Fruit fly (Drosophila melanogaster) whole organism, embryonic: ENCODE results near the gene arm.
A peak's percentile ranks its signal among the peaks of the same experiment; 100 is the strongest.

ENCODE experiments used
- Adf1 ChIP-seq: fragments of 200-800 bp; sonication (Bioruptor generic); IDR thresholded peaks from 2 replicates; pipeline ENCODE4 v1.3.6; 2022; ENCODE audit warnings: missing biosample characterization, missing genetic modification characterization
- Antp ChIP-seq: fragments of 200-800 bp; sonication (Bioruptor generic); optimal IDR thresholded peaks from 3 replicates; lab custom pipeline; 2016; ENCODE audit warnings: missing biosample characterization, missing genetic modification characterization
- CG10366 ChIP-seq: fragments of 200-800 bp; sonication (Bioruptor generic); IDR thresholded peaks from 2 replicates; pipeline ENCODE4 v1.3.6; 2022; ENCODE audit warnings: missing biosample characterization, missing genetic modification characterization
- CG11093 ChIP-seq: fragments of 200-800 bp; sonication (Bioruptor generic); IDR thresholded peaks from 3 replicates; pipeline ENCODE4 v1.3.6; 2022; ENCODE audit warnings: missing biosample characterization, missing genetic modification characterization
- CG12391 ChIP-seq: fragments of 200-800 bp; sonication (Bioruptor generic); optimal IDR thresholded peaks from 3 replicates; lab custom pipeline; 2018; ENCODE audit warnings: missing biosample characterization, mild to moderate bottlenecking, missing genetic modification characterization, moderate library complexity
- CG14965 ChIP-seq: fragments of 200-800 bp; sonication (Bioruptor generic); optimal IDR thresholded peaks from 2 replicates; lab custom pipeline; 2016; ENCODE audit warnings: missing biosample characterization, missing genetic modification characterization, borderline replicate concordance
- CG17359 ChIP-seq: fragments of 200-800 bp; sonication (Bioruptor generic); optimal IDR thresholded peaks from 3 replicates; lab custom pipeline; 2018; ENCODE audit warnings: missing biosample characterization, mild to moderate bottlenecking, missing genetic modification characterization, moderate library complexity
- CG17385 ChIP-seq: fragments of 200-800 bp; sonication (Bioruptor generic); optimal IDR thresholded peaks from 3 replicates; lab custom pipeline; 2018; ENCODE audit warnings: missing biosample characterization, mild to moderate bottlenecking, missing genetic modification characterization
- CG17612 ChIP-seq: fragments of 200-800 bp; sonication (Bioruptor generic); IDR thresholded peaks from 2 replicates; pipeline ENCODE4 v1.3.6; 2022; ENCODE audit warnings: missing biosample characterization, missing genetic modification characterization
- CG18619 ChIP-seq: fragments of 200-800 bp; sonication (Bioruptor generic); optimal IDR thresholded peaks from 3 replicates; lab custom pipeline; 2017; ENCODE audit warnings: missing biosample characterization, mild to moderate bottlenecking, missing genetic modification characterization
- CG18764 ChIP-seq: fragments of 200-800 bp; sonication (Bioruptor generic); optimal IDR thresholded peaks from 3 replicates; lab custom pipeline; 2016; ENCODE audit warnings: missing biosample characterization, missing genetic modification characterization
- CG30020 ChIP-seq: fragments of 200-800 bp; optimal IDR thresholded peaks from 2 replicates; lab custom pipeline; 2019; ENCODE audit warnings: missing biosample characterization, mild to moderate bottlenecking, missing genetic modification characterization, moderate library complexity
- CG31224 ChIP-seq: fragments of 200-800 bp; sonication (Bioruptor generic); IDR thresholded peaks from 2 replicates; pipeline ENCODE4 v1.3.6; 2022; ENCODE audit warnings: missing biosample characterization, missing genetic modification characterization
- CG31365 ChIP-seq: fragments of 200-800 bp; sonication (Bioruptor generic); optimal IDR thresholded peaks from 2 replicates; lab custom pipeline; 2018; ENCODE audit warnings: missing biosample characterization, mild to moderate bottlenecking, missing genetic modification characterization
- CG31441 ChIP-seq: fragments of 200-800 bp; sonication (Bioruptor generic); IDR thresholded peaks from 2 replicates; pipeline ENCODE4 v1.3.6; 2022; ENCODE audit warnings: missing biosample characterization, missing genetic modification characterization
- CG3163 ChIP-seq: fragments of 200-800 bp; sonication (Bioruptor generic); optimal IDR thresholded peaks from 3 replicates; lab custom pipeline; 2016; ENCODE audit warnings: missing biosample characterization, missing genetic modification characterization
- CG6254 ChIP-seq: fragments of 200-800 bp; sonication (Bioruptor generic); optimal IDR thresholded peaks from 3 replicates; lab custom pipeline; 2017; ENCODE audit warnings: mild to moderate bottlenecking, missing biosample characterization, missing genetic modification reagents, missing genetic modification characterization
- CG6654 ChIP-seq: fragments of 200-800 bp; sonication (Bioruptor generic); optimal IDR thresholded peaks from 2 replicates; lab custom pipeline; 2017; ENCODE audit warnings: missing biosample characterization, mild to moderate bottlenecking, missing genetic modification characterization
- CG7839 ChIP-seq: fragments of 200-800 bp; sonication (Bioruptor generic); optimal IDR thresholded peaks from 3 replicates; lab custom pipeline; 2018; ENCODE audit warnings: missing biosample characterization, mild to moderate bottlenecking, missing genetic modification characterization, moderate library complexity
- CG8478 ChIP-seq: fragments of >200 bp; optimal IDR thresholded peaks from 2 replicates; lab custom pipeline; 2018
- CG9609 ChIP-seq: fragments of 200-800 bp; sonication (Bioruptor generic); optimal IDR thresholded peaks from 3 replicates; lab custom pipeline; 2016; ENCODE audit warnings: missing biosample characterization, missing genetic modification characterization
- CTCF ChIP-seq: fragments of 200-800 bp; sonication (Bioruptor generic); optimal IDR thresholded peaks from 2 replicates; lab custom pipeline; 2017; ENCODE audit warnings: missing biosample characterization, mild to moderate bottlenecking, missing genetic modification characterization, moderate library complexity
- CkIIα-i1 ChIP-seq: fragments of 200-800 bp; sonication (Bioruptor generic); IDR thresholded peaks from 2 replicates; pipeline ENCODE4 v1.3.6; 2022; ENCODE audit warnings: missing biosample characterization, missing genetic modification characterization
- Dfd ChIP-seq, 2 experiments: fragments of >200 bp; optimal IDR thresholded peaks; 2 replicates each; lab custom pipeline; 2017; ENCODE audit warnings: missing biosample characterization in 2 of 2, missing genetic modification characterization in 2 of 2
- ERR ChIP-seq: fragments of 200-800 bp; sonication (Bioruptor generic); optimal IDR thresholded peaks from 2 replicates; lab custom pipeline; 2016; ENCODE audit warnings: missing biosample characterization, missing genetic modification characterization
- Gug ChIP-seq: fragments of 200-800 bp; sonication (Bioruptor generic); IDR thresholded peaks from 4 replicates; pipeline ENCODE4 v1.3.6; 2022; ENCODE audit warnings: missing biosample characterization, missing genetic modification characterization
- Hsf ChIP-seq: fragments of 200-800 bp; sonication (Bioruptor generic); optimal IDR thresholded peaks from 3 replicates; lab custom pipeline; 2016; ENCODE audit warnings: missing biosample characterization, missing genetic modification characterization
- Jarid2 ChIP-seq: fragments of 200-800 bp; sonication (Bioruptor generic); optimal IDR thresholded peaks from 3 replicates; lab custom pipeline; 2017; ENCODE audit warnings: mild to moderate bottlenecking, missing biosample characterization, missing genetic modification reagents, missing genetic modification characterization
- Mrtf ChIP-seq: fragments of 200-800 bp; sonication (Bioruptor generic); IDR thresholded peaks from 3 replicates; pipeline ENCODE4 v1.3.6; 2022; ENCODE audit warnings: missing biosample characterization, missing genetic modification characterization
- NC2α ChIP-seq: fragments of 200-800 bp; sonication (Bioruptor generic); optimal IDR thresholded peaks from 2 replicates; lab custom pipeline; 2016; ENCODE audit warnings: missing biosample characterization, missing genetic modification characterization
- Oaz ChIP-seq: fragments of 200-800 bp; sonication (Bioruptor generic); IDR thresholded peaks from 2 replicates; pipeline ENCODE4 v1.3.6; 2022; ENCODE audit warnings: missing biosample characterization, missing genetic modification characterization
- Optix ChIP-seq: fragments of 200-800 bp; sonication (Bioruptor generic); IDR thresholded peaks from 3 replicates; pipeline ENCODE4 v1.3.6; 2022; ENCODE audit warnings: missing biosample characterization, missing genetic modification characterization
- Side ChIP-seq: fragments of 200-800 bp; sonication (Bioruptor generic); optimal IDR thresholded peaks from 2 replicates; lab custom pipeline; 2016; ENCODE audit warnings: missing biosample characterization, missing genetic modification characterization
- Sry-δ ChIP-seq: fragments of 200-800 bp; sonication (Bioruptor generic); optimal IDR thresholded peaks from 2 replicates; lab custom pipeline; 2016; ENCODE audit warnings: missing biosample characterization, missing genetic modification characterization
- bab2 ChIP-seq: fragments of 200-800 bp; sonication (Bioruptor generic); optimal IDR thresholded peaks from 2 replicates; lab custom pipeline; 2016; ENCODE audit warnings: missing biosample characterization, missing genetic modification characterization
- bigmax ChIP-seq: fragments of 200-800 bp; sonication (Bioruptor generic); optimal IDR thresholded peaks from 2 replicates; lab custom pipeline; 2018; ENCODE audit warnings: missing biosample characterization, mild to moderate bottlenecking, missing genetic modification characterization
- croc ChIP-seq: fragments of 200-800 bp; sonication (Bioruptor generic); conservative IDR thresholded peaks from 3 replicates; pipeline ENCODE4 v1.3.6; 2022; ENCODE audit warnings: missing biosample characterization, missing genetic modification characterization
- crol ChIP-seq: fragments of 200-800 bp; sonication (Bioruptor generic); IDR thresholded peaks from 2 replicates; pipeline ENCODE4 v1.3.6; 2022; ENCODE audit warnings: missing biosample characterization, missing genetic modification characterization
- dan ChIP-seq: fragments of 200-800 bp; sonication (Bioruptor generic); IDR thresholded peaks from 2 replicates; pipeline ENCODE4 v1.3.6; 2022; ENCODE audit warnings: missing biosample characterization, missing genetic modification characterization
- ems ChIP-seq: fragments of 200-800 bp; sonication (Bioruptor generic); optimal IDR thresholded peaks from 3 replicates; lab custom pipeline; 2016; ENCODE audit warnings: missing biosample characterization, missing genetic modification characterization
- fu2 ChIP-seq: fragments of 200-800 bp; sonication (Bioruptor generic); optimal IDR thresholded peaks from 2 replicates; lab custom pipeline; 2016; ENCODE audit warnings: missing biosample characterization, missing genetic modification characterization
- gfzf ChIP-seq: fragments of 200-800 bp; sonication (Bioruptor generic); optimal IDR thresholded peaks from 2 replicates; lab custom pipeline; 2016; ENCODE audit warnings: missing biosample characterization, mild to moderate bottlenecking, missing genetic modification characterization, moderate library complexity
- ham ChIP-seq: fragments of 200-800 bp; sonication (Bioruptor generic); IDR thresholded peaks from 2 replicates; pipeline ENCODE4 v1.3.6; 2022; ENCODE audit warnings: missing biosample characterization, missing genetic modification characterization
- hbn ChIP-seq: fragments of 200-800 bp; sonication (Bioruptor generic); IDR thresholded peaks from 2 replicates; pipeline ENCODE4 v1.3.6; 2022; ENCODE audit warnings: missing biosample characterization, missing genetic modification characterization; ENCODE audit not compliant: partially characterized antibody
- inv ChIP-seq: fragments of 200-800 bp; sonication (Bioruptor generic); IDR thresholded peaks from 2 replicates; pipeline ENCODE4 v1.3.6; 2022; ENCODE audit warnings: missing biosample characterization, missing genetic modification characterization; ENCODE audit not compliant: partially characterized antibody
- lab ChIP-seq: fragments of 200-800 bp; sonication (Bioruptor generic); optimal IDR thresholded peaks from 3 replicates; lab custom pipeline; 2017; ENCODE audit warnings: missing biosample characterization, missing genetic modification characterization, mild to moderate bottlenecking, moderate library complexity, missing genetic modification reagents
- lbe ChIP-seq: fragments of 200-800 bp; sonication (Bioruptor generic); optimal IDR thresholded peaks from 2 replicates; lab custom pipeline; 2016; ENCODE audit warnings: missing biosample characterization, mild to moderate bottlenecking, missing genetic modification characterization
- mam ChIP-seq: fragments of 200-800 bp; sonication (Bioruptor generic); optimal IDR thresholded peaks from 3 replicates; lab custom pipeline; 2016; ENCODE audit warnings: missing biosample characterization, missing genetic modification characterization
- nerfin-1 ChIP-seq: fragments of 200-800 bp; sonication (Bioruptor generic); optimal IDR thresholded peaks from 3 replicates; lab custom pipeline; 2019; ENCODE audit warnings: missing biosample characterization, mild to moderate bottlenecking, missing genetic modification characterization, moderate library complexity
- odd ChIP-seq: fragments of 200-800 bp; sonication (Bioruptor generic); optimal IDR thresholded peaks from 2 replicates; lab custom pipeline; 2017; ENCODE audit warnings: missing biosample characterization, mild to moderate bottlenecking, missing genetic modification characterization
- slbo ChIP-seq: fragments of 200-800 bp; sonication (Bioruptor generic); IDR thresholded peaks from 2 replicates; pipeline ENCODE4 v1.3.6; 2022; ENCODE audit warnings: missing biosample characterization, missing genetic modification characterization
- sug ChIP-seq: fragments of 200-800 bp; optimal IDR thresholded peaks from 2 replicates; lab custom pipeline; 2019; ENCODE audit warnings: missing biosample characterization, mild to moderate bottlenecking, missing genetic modification characterization, moderate library complexity
- zen ChIP-seq: fragments of 200-800 bp; sonication (Bioruptor generic); optimal IDR thresholded peaks from 3 replicates; lab custom pipeline; 2018; ENCODE audit warnings: missing biosample characterization, mild to moderate bottlenecking, missing genetic modification characterization, moderate library complexity

The arm gene

dm6 chrX:1940020-1940419 is 39.6 kb upstream of the arm start, which contains the start of the genes CG3857 and CG3587 (continued):
- TF ChIP-seq CG30020 (peak; percentile 43), ems (GFP tag; lab: Kevin White, UChicago) (peak; percentile 38), bab2 (GFP tag; lab: Kevin White, UChicago) (peak; percentile 83), CG9609 (GFP tag; lab: Kevin White, UChicago) (peak; percentile 83), CG10366 (GFP tag; lab: Robert Waterston, UW) (peak; percentile 75), fu2 (peak; percentile 90), CG31365 (tag; lab: Kevin White, UChicago) (no peak), Oaz (no peak), Jarid2 (GFP tag; lab: Kevin White, UChicago) (peak; percentile 49), CG8478 (no peak), CG18764 (GFP tag; lab: Kevin White, UChicago) (peak; percentile 44), inv (GFP tag; lab: Robert Waterston, UW) (no peak), CkIIα-i1 (no peak), Sry-δ (peak; percentile 61), Adf1 (GFP tag; lab: Robert Waterston, UW) (no peak), Side (peak; percentile 61), CG31224 (GFP tag; lab: Robert Waterston, UW) (peak; percentile 39; the same call in 1 of the 2 replicates), CG3163 (peak; percentile 67), Hsf (GFP tag; lab: Kevin White, UChicago) (peak; percentile 83), CG17612 (GFP tag; lab: Robert Waterston, UW) (no peak), Dfd (GFP tag; optimal IDR thresholded peaks at IDR 0.05; lab: Kevin White, UChicago) (no peak), crol (no peak), CG7839 (peak; percentile 67), hbn (GFP tag; lab: Robert Waterston, UW) (no peak), CTCF (GFP tag; lab: Kevin White, UChicago) (no peak), nerfin-1 (tag; lab: Kevin White, UChicago) (peak; percentile 52), lbe (peak; percentile 42), ERR (GFP tag; lab: Kevin White, UChicago) (no peak), Mrtf (GFP tag; lab: Robert Waterston, UW) (no peak), CG17385 (peak; percentile 58), lab (peak; percentile 70), CG6254 (GFP tag; lab: Kevin White, UChicago) (no peak), CG12391 (peak; percentile 83), CG18619 (GFP tag; lab: Kevin White, UChicago) (peak; percentile 63), gfzf (GFP tag; lab: Kevin White, UChicago) (peak; percentile 21), zen (peak; percentile 52), ham (GFP tag; lab: Robert Waterston, UW) (no peak), NC2α (GFP tag; lab: Kevin White, UChicago) (peak; percentile 45), CG14965 (no peak), Optix (peak; percentile 60; the same call in 1 of the 3 replicates), bigmax (GFP tag; lab: Kevin White, UChicago) (peak; percentile 35), CG17359 (tag; lab: Kevin White, UChicago) (peak; percentile 50), Antp (peak; percentile 75), CG11093 (GFP tag; lab: Robert Waterston, UW) (peak; percentile 62; the same call in 1 of the 3 replicates), croc (GFP tag; lab: Robert Waterston, UW) (peak; percentile 45; the same call in 2 of the 3 replicates), sug (tag; lab: Kevin White, UChicago) (peak; percentile 74), CG6654 (GFP tag; lab: Kevin White, UChicago) (no peak), mam (GFP tag; lab: Kevin White, UChicago) (peak; percentile 78), odd (GFP tag; lab: Kevin White, UChicago) (no peak), Gug (GFP tag; lab: Robert Waterston, UW) (peak; percentile 67; the same call in 3 of the 4 replicates), slbo (GFP tag; lab: Robert Waterston, UW) (peak; percentile 83), dan (GFP tag; lab: Robert Waterston, UW) (no peak), CG31441 (GFP tag; lab: Robert Waterston, UW) (peak; percentile 57; the same call in 1 of the 2 replicates)
